Worm (Caenorhabditis elegans): Measurements from ENCODE around the gene algn-2.

- no peak for TF ChIP-seq aly-2 (tag; optimal IDR thresholded peaks at IDR 0.05)
- no peak for TF ChIP-seq pag-3 (tag; optimal IDR thresholded peaks at IDR 0.05; ENCODE audit: borderline replicate concordance, insufficient read depth)
- TF ChIP-seq mdl-1 (tag; optimal IDR thresholded peaks at IDR 0.05) = no peak
- no peak for TF ChIP-seq sox-4 (tag; optimal IDR thresholded peaks at IDR 0.05)
- TF ChIP-seq zag-1 (tag; optimal IDR thresholded peaks at IDR 0.05) = no peak
- no peak for TF ChIP-seq unc-62 (GFP tag; optimal IDR thresholded peaks at IDR 0.05)
- no peak for TF ChIP-seq mep-1 (tag; optimal IDR thresholded peaks at IDR 0.05)
- TF ChIP-seq zip-4 (GFP tag; optimal IDR thresholded peaks at IDR 0.05) = no peak
- TF ChIP-seq ama-1 (optimal IDR thresholded peaks at IDR 0.05) = no peak
- no peak for TF ChIP-seq nhr-90 (tag; optimal IDR thresholded peaks at IDR 0.05; ENCODE audit: poor library complexity)
- no peak for TF ChIP-seq lin-14 (GFP tag; optimal IDR thresholded peaks at IDR 0.05)
- TF ChIP-seq ztf-11 (tag; optimal IDR thresholded peaks at IDR 0.05) = no peak
- TF ChIP-seq elt-3 (tag; optimal IDR thresholded peaks at IDR 0.05) = no peak
These were observed 43.9 kb downstream of the algn-2 start, which contains the start of gene EEED8.15 for ce11 chrII:5418929-5419328.
